Fruit fly (Drosophila melanogaster) S2 (cell line): ENCODE results near the gene Hs6st.

Experiments used
- CG8478 ChIP-seq: fragments of >200 bp; optimal IDR thresholded peaks from 2 replicates; lab custom pipeline; 2018
- CTCF ChIP-seq, 2 experiments: fragments of >200 bp; optimal IDR thresholded peaks; 2 replicates each; lab custom pipeline; 2018

dm6 chr3R:19985376-19985775 lies 22.9 kb downstream of the Hs6st start:
- TF ChIP-seq CG8478 (lab: Kevin White, UChicago) (no peak), CTCF (optimal IDR thresholded peaks at IDR 0.05; lab: Kevin White, UChicago) (no peak)
